Fruit fly (Drosophila melanogaster) whole organism, embryonic: ENCODE data around the gene Lmpt.

Source experiments
- Atf6 ChIP-seq: fragments of 200-800 bp; sonication (Bioruptor generic); IDR thresholded peaks from 2 replicates; pipeline ENCODE4 v1.3.6; 2022; ENCODE audit warnings: missing biosample characterization, missing genetic modification characterization
- BtbVII ChIP-seq: fragments of 200-800 bp; sonication (Bioruptor generic); optimal IDR thresholded peaks from 3 replicates; lab custom pipeline; 2017; ENCODE audit warnings: missing biosample characterization, mild to moderate bottlenecking, missing genetic modification characterization
- CG11247 ChIP-seq: fragments of 200-800 bp; sonication (Bioruptor generic); IDR thresholded peaks from 2 replicates; pipeline ENCODE4 v1.3.6; 2022; ENCODE audit warnings: missing biosample characterization, missing genetic modification characterization
- CG11504 ChIP-seq: fragments of 200-800 bp; sonication (Bioruptor generic); optimal IDR thresholded peaks from 3 replicates; lab custom pipeline; 2019; ENCODE audit warnings: missing biosample characterization, mild to moderate bottlenecking, missing genetic modification characterization, moderate library complexity
- CG11695 ChIP-seq: fragments of 200-800 bp; sonication (Bioruptor generic); IDR thresholded peaks from 3 replicates; pipeline ENCODE4 v1.3.6; 2022; ENCODE audit warnings: missing biosample characterization, missing genetic modification characterization
- CG12071 ChIP-seq: fragments of 200-800 bp; sonication (Bioruptor generic); optimal IDR thresholded peaks from 3 replicates; lab custom pipeline; 2018; ENCODE audit warnings: missing biosample characterization, mild to moderate bottlenecking, missing genetic modification characterization
- CG12299 ChIP-seq: fragments of 200-800 bp; sonication (Bioruptor generic); optimal IDR thresholded peaks from 2 replicates; lab custom pipeline; 2018; ENCODE audit warnings: missing biosample characterization, mild to moderate bottlenecking, missing genetic modification characterization
- CG12744 ChIP-seq: fragments of 200-800 bp; sonication (Bioruptor generic); optimal IDR thresholded peaks from 2 replicates; lab custom pipeline; 2016; ENCODE audit warnings: missing biosample characterization, missing genetic modification characterization
- CG13424 ChIP-seq: fragments of 200-800 bp; sonication (Bioruptor generic); optimal IDR thresholded peaks from 2 replicates; lab custom pipeline; 2019; ENCODE audit warnings: missing biosample characterization, mild to moderate bottlenecking, missing genetic modification characterization, moderate library complexity
- CG15011 ChIP-seq: fragments of 200-800 bp; sonication (Bioruptor generic); optimal IDR thresholded peaks from 3 replicates; lab custom pipeline; 2018; ENCODE audit warnings: missing biosample characterization, mild to moderate bottlenecking, missing genetic modification characterization
- CG15601 ChIP-seq: fragments of 200-800 bp; sonication (Bioruptor generic); optimal IDR thresholded peaks from 3 replicates; lab custom pipeline; 2019; ENCODE audit warnings: missing biosample characterization, mild to moderate bottlenecking, missing genetic modification characterization, moderate library complexity
- CG17829 ChIP-seq: fragments of 200-800 bp; optimal IDR thresholded peaks from 2 replicates; lab custom pipeline; 2019; ENCODE audit warnings: missing biosample characterization, mild to moderate bottlenecking, missing genetic modification characterization, moderate library complexity
- CG3407 ChIP-seq: fragments of 200-800 bp; sonication (Bioruptor generic); optimal IDR thresholded peaks from 2 replicates; lab custom pipeline; 2018; ENCODE audit warnings: missing biosample characterization, mild to moderate bottlenecking, missing genetic modification characterization
- CG4360 ChIP-seq: fragments of 200-800 bp; sonication (Bioruptor generic); IDR thresholded peaks from 2 replicates; pipeline ENCODE4 v1.3.6; 2022; ENCODE audit warnings: missing biosample characterization, missing genetic modification characterization
- CG4404 ChIP-seq: fragments of 200-800 bp; sonication (Bioruptor generic); IDR thresholded peaks from 2 replicates; pipeline ENCODE4 v1.3.6; 2022; ENCODE audit warnings: missing biosample characterization, missing genetic modification characterization
- CG4820 ChIP-seq: fragments of 200-800 bp; sonication (Bioruptor generic); optimal IDR thresholded peaks from 3 replicates; lab custom pipeline; 2016; ENCODE audit warnings: missing biosample characterization, missing genetic modification characterization
- CG4854 ChIP-seq: fragments of 200-800 bp; sonication (Bioruptor generic); optimal IDR thresholded peaks from 2 replicates; lab custom pipeline; 2016; ENCODE audit warnings: missing biosample characterization, missing genetic modification characterization, inconsistent platforms
- CG5953 ChIP-seq: fragments of 200-800 bp; sonication (Bioruptor generic); IDR thresholded peaks from 2 replicates; pipeline ENCODE4 v1.3.6; 2022; ENCODE audit warnings: missing biosample characterization, missing genetic modification characterization
- CG6254 ChIP-seq: fragments of 200-800 bp; sonication (Bioruptor generic); optimal IDR thresholded peaks from 3 replicates; lab custom pipeline; 2017; ENCODE audit warnings: mild to moderate bottlenecking, missing biosample characterization, missing genetic modification reagents, missing genetic modification characterization
- CG6683 ChIP-seq: fragments of 200-800 bp; sonication (Bioruptor generic); optimal IDR thresholded peaks from 2 replicates; lab custom pipeline; 2017; ENCODE audit warnings: missing biosample characterization, mild to moderate bottlenecking, missing genetic modification characterization, missing genetic modification reagents
- CG7745 ChIP-seq: fragments of 200-800 bp; sonication (Bioruptor generic); optimal IDR thresholded peaks from 2 replicates; lab custom pipeline; 2018; ENCODE audit warnings: missing biosample characterization, mild to moderate bottlenecking, missing genetic modification characterization, moderate library complexity
- CG8478 ChIP-seq: fragments of >200 bp; optimal IDR thresholded peaks from 2 replicates; lab custom pipeline; 2018
- CG8924 ChIP-seq: fragments of 200-800 bp; optimal IDR thresholded peaks from 3 replicates; lab custom pipeline; 2019; ENCODE audit warnings: missing biosample characterization, mild to moderate bottlenecking, missing genetic modification characterization, moderate library complexity
- CG9727 ChIP-seq: fragments of 200-800 bp; sonication (Bioruptor generic); optimal IDR thresholded peaks from 3 replicates; lab custom pipeline; 2017; ENCODE audit warnings: missing biosample characterization, mild to moderate bottlenecking, missing genetic modification characterization
- CTCF ChIP-seq: fragments of 200-800 bp; sonication (Bioruptor generic); optimal IDR thresholded peaks from 2 replicates; lab custom pipeline; 2017; ENCODE audit warnings: missing biosample characterization, mild to moderate bottlenecking, missing genetic modification characterization, moderate library complexity
- HLH4C ChIP-seq: fragments of 200-800 bp; sonication (Bioruptor generic); IDR thresholded peaks from 3 replicates; pipeline ENCODE4 v1.3.6; 2022; ENCODE audit warnings: missing biosample characterization, missing genetic modification characterization; ENCODE audit not compliant: partially characterized antibody
- Hr3 ChIP-seq: fragments of 200-800 bp; sonication (Bioruptor generic); optimal IDR thresholded peaks from 3 replicates; lab custom pipeline; 2016; ENCODE audit warnings: missing biosample characterization, missing genetic modification characterization
- NC2α ChIP-seq: fragments of 200-800 bp; sonication (Bioruptor generic); optimal IDR thresholded peaks from 2 replicates; lab custom pipeline; 2016; ENCODE audit warnings: missing biosample characterization, missing genetic modification characterization
- Neu2 ChIP-seq: fragments of 200-800 bp; sonication (Bioruptor generic); optimal IDR thresholded peaks from 3 replicates; lab custom pipeline; 2016; ENCODE audit warnings: missing biosample characterization, missing genetic modification characterization, borderline replicate concordance
- Optix ChIP-seq: fragments of 200-800 bp; sonication (Bioruptor generic); IDR thresholded peaks from 3 replicates; pipeline ENCODE4 v1.3.6; 2022; ENCODE audit warnings: missing biosample characterization, missing genetic modification characterization
- Spps ChIP-seq: fragments of 200-800 bp; sonication (Bioruptor generic); optimal IDR thresholded peaks from 2 replicates; lab custom pipeline; 2018; ENCODE audit warnings: missing biosample characterization, mild to moderate bottlenecking, missing genetic modification characterization
- Vsx1 ChIP-seq: fragments of 200-800 bp; sonication (Bioruptor generic); optimal IDR thresholded peaks from 2 replicates; lab custom pipeline; 2017; ENCODE audit warnings: missing biosample characterization, mild to moderate bottlenecking, missing genetic modification characterization, missing genetic modification reagents
- aop ChIP-seq: fragments of 200-800 bp; sonication (Bioruptor generic); IDR thresholded peaks from 2 replicates; pipeline ENCODE4 v1.3.6; 2022; ENCODE audit warnings: missing biosample characterization, missing genetic modification characterization
- bowl ChIP-seq: fragments of 200-800 bp; sonication (Bioruptor generic); IDR thresholded peaks from 2 replicates; pipeline ENCODE4 v1.3.6; 2022; ENCODE audit warnings: missing biosample characterization, missing genetic modification characterization
- btn ChIP-seq: fragments of 200-800 bp; sonication (Bioruptor generic); optimal IDR thresholded peaks from 2 replicates; lab custom pipeline; 2016; ENCODE audit warnings: missing biosample characterization, missing genetic modification characterization
- da ChIP-seq: fragments of 200-800 bp; sonication (Bioruptor generic); optimal IDR thresholded peaks from 2 replicates; lab custom pipeline; 2016; ENCODE audit warnings: missing biosample characterization, missing genetic modification characterization
- danr ChIP-seq: fragments of 200-800 bp; sonication (Bioruptor generic); IDR thresholded peaks from 2 replicates; pipeline ENCODE4 v1.3.6; 2022; ENCODE audit warnings: missing biosample characterization, missing genetic modification characterization
- dmrt11E ChIP-seq: fragments of 200-800 bp; sonication (Bioruptor generic); optimal IDR thresholded peaks from 3 replicates; lab custom pipeline; 2018; ENCODE audit warnings: missing biosample characterization, mild to moderate bottlenecking, missing genetic modification characterization, moderate library complexity
- dysf ChIP-seq: fragments of 200-800 bp; sonication (Bioruptor generic); IDR thresholded peaks from 3 replicates; pipeline ENCODE4 v1.3.6; 2022; ENCODE audit warnings: missing biosample characterization, missing genetic modification characterization
- fd96Cb ChIP-seq: fragments of 200-800 bp; sonication (Bioruptor generic); optimal IDR thresholded peaks from 2 replicates; lab custom pipeline; 2018; ENCODE audit warnings: missing biosample characterization, mild to moderate bottlenecking, missing genetic modification characterization, moderate library complexity
- gcm ChIP-seq: fragments of 200-800 bp; sonication (Bioruptor generic); optimal IDR thresholded peaks from 2 replicates; lab custom pipeline; 2019; ENCODE audit warnings: missing biosample characterization, mild to moderate bottlenecking, missing genetic modification characterization, moderate library complexity
- gcm2 ChIP-seq: fragments of 200-800 bp; sonication (Bioruptor generic); optimal IDR thresholded peaks from 2 replicates; lab custom pipeline; 2016; ENCODE audit warnings: missing biosample characterization, missing genetic modification characterization
- kay ChIP-seq: fragments of 200-800 bp; sonication (Bioruptor generic); optimal IDR thresholded peaks from 2 replicates; lab custom pipeline; 2016; ENCODE audit warnings: missing biosample characterization, missing genetic modification characterization
- ken ChIP-seq: fragments of 200-800 bp; sonication (Bioruptor generic); IDR thresholded peaks from 3 replicates; pipeline ENCODE4 v1.3.6; 2022; ENCODE audit warnings: missing biosample characterization, missing genetic modification characterization
- klu ChIP-seq: fragments of 200-800 bp; sonication (Bioruptor generic); IDR thresholded peaks from 2 replicates; pipeline ENCODE4 v1.3.6; 2022; ENCODE audit warnings: missing biosample characterization, missing genetic modification characterization
- kni ChIP-seq: fragments of 200-800 bp; sonication (Bioruptor generic); optimal IDR thresholded peaks from 3 replicates; lab custom pipeline; 2017; ENCODE audit warnings: mild to moderate bottlenecking, missing biosample characterization, missing genetic modification reagents, missing genetic modification characterization
- nau ChIP-seq: fragments of 200-800 bp; sonication (Bioruptor generic); optimal IDR thresholded peaks from 3 replicates; lab custom pipeline; 2017; ENCODE audit warnings: missing biosample characterization, mild to moderate bottlenecking, missing genetic modification characterization, missing genetic modification reagents
- pita ChIP-seq: fragments of 200-800 bp; sonication (Bioruptor generic); optimal IDR thresholded peaks from 2 replicates; lab custom pipeline; 2017; ENCODE audit warnings: missing biosample characterization, mild to moderate bottlenecking, missing genetic modification characterization
- slou ChIP-seq: fragments of 200-800 bp; sonication (Bioruptor generic); optimal IDR thresholded peaks from 3 replicates; lab custom pipeline; 2016; ENCODE audit warnings: missing biosample characterization, missing genetic modification characterization
- sqz ChIP-seq: fragments of 200-800 bp; sonication (Bioruptor generic); optimal IDR thresholded peaks from 3 replicates; lab custom pipeline; 2018; ENCODE audit warnings: missing biosample characterization, mild to moderate bottlenecking, missing genetic modification characterization
- tll ChIP-seq, 2 experiments: fragments of 200-800 bp in 1 of 2; fragments of >200 bp in 1 of 2; sonication (Bioruptor generic) in 1 of 2; optimal IDR thresholded peaks; 2 replicates each; lab custom pipeline; 2017 to 2019; ENCODE audit warnings: missing biosample characterization in 2 of 2, missing genetic modification characterization in 2 of 2, mild to moderate bottlenecking in 1 of 2, moderate library complexity in 1 of 2
- tna ChIP-seq: fragments of 200-800 bp; sonication (Bioruptor generic); IDR thresholded peaks from 2 replicates; pipeline ENCODE4 v1.3.6; 2022; ENCODE audit warnings: missing biosample characterization, missing genetic modification characterization; ENCODE audit not compliant: partially characterized antibody

Lmpt gene

dm6 chr3L:16872487-16872955 lies 7.4 kb downstream of the Lmpt start (continued):
- TF ChIP-seq CG15011 (GFP tag; lab: Kevin White, UChicago), result peak; percentile 63
- no peak for TF ChIP-seq CG4404
- no peak for TF ChIP-seq CG12744 (GFP tag; lab: Kevin White, UChicago)
- TF ChIP-seq CG17829 (tag; lab: Kevin White, UChicago), result peak; percentile 46
- TF ChIP-seq bowl, result no peak
- peak; percentile 60 for TF ChIP-seq CG3407
- TF ChIP-seq slou (GFP tag; lab: Kevin White, UChicago), result no peak
- TF ChIP-seq BtbVII (GFP tag; lab: Kevin White, UChicago), result peak; percentile 57
- no peak for TF ChIP-seq CG8478
- peak; percentile 67 for TF ChIP-seq gcm (GFP tag; lab: Kevin White, UChicago)
- TF ChIP-seq sqz (GFP tag; lab: Kevin White, UChicago), result peak; percentile 27
- TF ChIP-seq CG11504, result peak; percentile 87
- TF ChIP-seq fd96Cb (tag; lab: Kevin White, UChicago), result peak; percentile 72
- TF ChIP-seq Atf6 (GFP tag; lab: Robert Waterston, UW), result no peak; the same call in 1 of the 2 replicates
- peak; percentile 81 for TF ChIP-seq nau (GFP tag; lab: Kevin White, UChicago)
- TF ChIP-seq Spps (tag; lab: Kevin White, UChicago), result no peak
- no peak for TF ChIP-seq tll (GFP tag; optimal IDR thresholded peaks at IDR 0.05; lab: Kevin White, UChicago)
- TF ChIP-seq CG13424 (tag; lab: Kevin White, UChicago), result peak; percentile 80
- peak; percentile 29 for TF ChIP-seq CG4854
- peak; percentile 77 for TF ChIP-seq CG12071 (GFP tag; lab: Kevin White, UChicago)
- TF ChIP-seq kay (GFP tag; lab: Kevin White, UChicago), result no peak
- peak; percentile 71 for TF ChIP-seq CG11695 (GFP tag; lab: Robert Waterston, UW)
- no peak for TF ChIP-seq CG7745
- peak; percentile 48 for TF ChIP-seq Hr3 (GFP tag; lab: Kevin White, UChicago)
- peak; percentile 78 for TF ChIP-seq CG8924
- no peak for TF ChIP-seq HLH4C (GFP tag; lab: Robert Waterston, UW)
- TF ChIP-seq CG6683 (GFP tag; lab: Kevin White, UChicago), result peak; percentile 34
- peak; percentile 37 for TF ChIP-seq gcm2 (GFP tag; lab: Kevin White, UChicago)
- TF ChIP-seq CG6254 (GFP tag; lab: Kevin White, UChicago), result peak; percentile 50
- TF ChIP-seq CG4360 (GFP tag; lab: Robert Waterston, UW), result no peak
- TF ChIP-seq btn, result no peak
- TF ChIP-seq klu, result no peak
- TF ChIP-seq CG15601 (tag; lab: Kevin White, UChicago), result peak; percentile 51
- TF ChIP-seq dysf, result peak; percentile 80
- no peak for TF ChIP-seq Optix (GFP tag; lab: Robert Waterston, UW)
- TF ChIP-seq CTCF (GFP tag; lab: Kevin White, UChicago), result peak; percentile 43
- TF ChIP-seq Vsx1 (GFP tag; lab: Kevin White, UChicago), result peak; percentile 28
- TF ChIP-seq aop, result no peak
- TF ChIP-seq ken (GFP tag; lab: Robert Waterston, UW), result no peak
- TF ChIP-seq pita (GFP tag; lab: Kevin White, UChicago), result no peak
- TF ChIP-seq kni (GFP tag; lab: Kevin White, UChicago), result no peak
- TF ChIP-seq CG11247 (GFP tag; lab: Robert Waterston, UW), result no peak
- peak; percentile 73 for TF ChIP-seq CG12299
- TF ChIP-seq CG5953 (GFP tag; lab: Robert Waterston, UW), result no peak; the same call in 1 of the 2 replicates
- peak; percentile 58 for TF ChIP-seq CG4820 (GFP tag; lab: Kevin White, UChicago)
- no peak for TF ChIP-seq NC2α
- no peak for TF ChIP-seq da (GFP tag; lab: Kevin White, UChicago)
- TF ChIP-seq CG9727, result peak; percentile 62
- TF ChIP-seq dmrt11E, result peak; percentile 55
- TF ChIP-seq danr, result no peak
- no peak for TF ChIP-seq tna (GFP tag; lab: Robert Waterston, UW)
- TF ChIP-seq Neu2 (GFP tag; lab: Kevin White, UChicago), result no peak
